Worm (Caenorhabditis elegans): ENCODE results near the gene bath-27.

The bath-27 gene

DNA sequence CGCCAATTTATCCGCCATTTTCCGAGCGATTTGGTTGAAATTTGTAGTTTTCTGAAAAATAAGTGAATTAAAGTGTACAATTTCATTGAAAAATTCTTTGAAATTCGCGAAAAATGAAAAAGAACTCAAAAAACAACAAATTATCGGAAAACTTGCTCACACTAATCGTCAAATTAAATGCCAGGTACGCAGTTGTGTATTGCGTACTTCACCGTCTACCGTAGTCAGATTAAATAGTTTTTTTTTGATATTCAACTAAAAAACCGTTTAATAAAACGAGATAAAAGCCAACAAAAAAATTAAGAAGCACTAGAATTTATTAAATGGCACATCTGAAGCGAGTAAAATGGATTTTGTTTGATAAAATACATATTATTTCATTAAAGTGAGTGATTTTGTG lies 14.0 kb upstream of the bath-27 start, which contains the start of gene bath-28:
Gene bath-28, minus strand, starts transcription at position 51 of the 400 bp plus-strand sequence.
- TF ChIP-seq xbp-1 (tag; optimal IDR thresholded peaks at IDR 0.05) (no peak), alr-1 (tag; optimal IDR thresholded peaks at IDR 0.05; ENCODE audit: borderline replicate concordance) (no peak), egl-13 (tag; optimal IDR thresholded peaks at IDR 0.05) (no peak), ceh-82 (tag; optimal IDR thresholded peaks at IDR 0.05) (no peak), ama-1 (optimal IDR thresholded peaks at IDR 0.05) (no peak), zip-4 (GFP tag; optimal IDR thresholded peaks at IDR 0.05) (no peak)

DNA sequence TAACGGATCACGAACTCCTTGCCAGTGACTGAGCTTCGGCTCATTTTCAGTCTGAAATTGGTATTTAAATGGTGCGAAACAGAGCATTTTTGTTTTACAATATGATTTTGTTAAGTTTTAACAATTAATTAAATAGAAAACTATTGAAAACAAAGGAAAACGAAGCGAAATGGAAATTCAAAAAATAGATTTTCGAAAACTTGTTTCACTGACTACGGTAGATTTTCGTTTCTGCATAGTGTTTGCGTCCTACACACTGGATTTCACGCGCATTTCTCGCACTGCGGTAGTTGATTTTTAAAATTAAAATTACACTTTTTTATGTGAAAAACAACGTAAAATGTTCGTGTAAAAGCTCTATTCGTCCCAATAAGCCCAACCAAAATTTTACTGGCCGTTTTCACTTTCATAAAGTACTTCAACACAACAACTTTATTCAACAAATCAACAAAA lies 12.6 kb upstream of the bath-27 start, which contains the start of gene bath-30:
Gene bath-30, minus strand, starts transcription at position 51 of the 453 bp plus-strand sequence.
- TF ChIP-seq aha-1 (tag; optimal IDR thresholded peaks at IDR 0.05) = no peak
- no peak for TF ChIP-seq egl-27 (tag; optimal IDR thresholded peaks at IDR 0.05)

DNA sequence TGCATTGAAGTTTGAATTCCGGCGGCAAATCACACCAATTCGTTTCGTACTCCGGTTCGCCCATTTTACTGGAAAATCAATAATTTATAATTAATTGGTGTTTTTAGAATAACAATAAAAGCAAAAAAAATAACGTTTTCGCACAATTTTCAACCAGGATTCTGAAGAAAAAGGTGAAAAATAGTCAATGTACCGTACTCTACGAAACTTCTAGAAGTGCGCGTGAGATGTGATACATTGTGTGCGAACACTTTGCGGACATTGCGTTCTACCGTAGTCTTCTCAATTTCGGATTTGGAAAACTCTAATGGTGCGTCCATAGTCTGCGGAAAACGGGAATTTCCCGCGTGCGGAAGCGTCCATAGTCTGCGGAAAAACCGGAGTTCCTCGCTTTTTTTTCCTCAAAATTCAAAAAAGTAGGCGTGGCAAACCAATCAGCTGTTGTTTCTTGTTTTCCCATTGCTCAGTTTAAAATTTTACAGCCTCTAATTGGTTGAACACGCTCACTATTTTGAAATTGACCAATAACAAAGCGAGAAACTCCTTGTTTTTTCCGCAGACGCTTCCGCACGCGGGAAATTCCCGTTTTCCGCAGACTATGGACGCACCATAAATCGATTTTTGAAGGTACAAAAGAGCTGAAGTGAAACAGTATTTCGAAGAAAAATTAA lies 10.9 kb upstream of the bath-27 start, which contains the start of the genes F14D2.14 and bath-29:
Gene F14D2.14, minus strand, starts transcription at position 51 of the 671 bp plus-strand sequence.
Gene bath-29, plus strand, starts transcription at position 621 of the 671 bp plus-strand sequence.
- TF ChIP-seq aha-1 (tag; optimal IDR thresholded peaks at IDR 0.05) (no peak), lin-39 (tag; optimal IDR thresholded peaks at IDR 0.05) (no peak), fkh-10 (GFP tag; optimal IDR thresholded peaks at IDR 0.05) (no peak), ceh-8 (GFP tag; optimal IDR thresholded peaks at IDR 0.05) (no peak), fos-1 (tag; optimal IDR thresholded peaks at IDR 0.05) (no peak), zip-4 (GFP tag; optimal IDR thresholded peaks at IDR 0.05) (no peak), snpc-4 (tag; optimal IDR thresholded peaks at IDR 0.05) (no peak), C04F5.9 (tag; optimal IDR thresholded peaks at IDR 0.05) (no peak), egl-27 (tag; optimal IDR thresholded peaks at IDR 0.05) (no peak), tlp-1 (tag; optimal IDR thresholded peaks at IDR 0.05) (no peak), mab-9 (GFP tag; IDR thresholded peaks at IDR 0.05) (no peak), vab-15 (tag; optimal IDR thresholded peaks at IDR 0.05) (no peak), mep-1 (tag; optimal IDR thresholded peaks at IDR 0.05) (no peak), lin-13 (GFP tag; optimal IDR thresholded peaks at IDR 0.05) (no peak), dsc-1 (tag; optimal IDR thresholded peaks at IDR 0.05) (no peak), lin-14 (GFP tag; optimal IDR thresholded peaks at IDR 0.05) (no peak), C34B4.2 (tag; optimal IDR thresholded peaks at IDR 0.05) (no peak), ama-1 (optimal IDR thresholded peaks at IDR 0.05) (no peak), ets-5 (GFP tag; IDR thresholded peaks at IDR 0.05) (no peak), dpl-1 (GFP tag; optimal IDR thresholded peaks at IDR 0.05) (no peak)

DNA sequence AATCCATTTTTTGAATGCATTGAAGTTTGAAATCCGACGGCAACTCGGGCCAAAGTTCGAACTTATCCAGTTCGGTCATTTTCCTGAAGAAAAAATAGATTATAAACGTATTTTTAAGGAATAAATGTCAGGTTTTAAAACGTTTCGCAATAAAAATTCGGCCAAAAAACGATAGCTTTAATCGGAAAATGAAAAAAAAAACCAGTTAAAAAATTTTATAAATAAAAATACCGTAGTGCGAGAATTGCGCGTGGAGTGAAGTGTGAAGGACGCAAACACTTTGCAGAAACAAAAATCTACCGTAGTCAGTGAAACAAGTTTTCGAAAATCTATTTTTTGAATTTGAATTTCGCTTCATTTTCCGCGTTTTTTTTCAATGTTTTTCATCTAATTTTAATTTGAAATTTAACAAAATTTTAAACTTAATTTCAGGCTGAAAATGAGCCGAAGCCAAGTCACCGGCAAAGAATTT lies 9.1 kb upstream of the bath-27 start, which contains the start of gene F14D2.8:
Gene F14D2.8, minus strand, starts transcription at position 51 of the 472 bp plus-strand sequence.
- TF ChIP-seq tlp-1 (tag; optimal IDR thresholded peaks at IDR 0.05) (no peak), unc-62 (GFP tag; optimal IDR thresholded peaks at IDR 0.05) (no peak), alr-1 (tag; optimal IDR thresholded peaks at IDR 0.05; ENCODE audit: borderline replicate concordance) (no peak), nhr-20 (tag; optimal IDR thresholded peaks at IDR 0.05) (no peak), vab-15 (tag; optimal IDR thresholded peaks at IDR 0.05) (no peak), nhr-28 (tag; optimal IDR thresholded peaks at IDR 0.05) (no peak), grh-1 (GFP tag; IDR thresholded peaks at IDR 0.05) (no peak), skn-1 (tag; optimal IDR thresholded peaks at IDR 0.05) (no peak), lsy-2 (tag; optimal IDR thresholded peaks at IDR 0.05) (no peak), egl-13 (tag; optimal IDR thresholded peaks at IDR 0.05) (no peak), ceh-90 (tag; optimal IDR thresholded peaks at IDR 0.05) (no peak), fkh-8 (tag; optimal IDR thresholded peaks at IDR 0.05) (no peak), C34B4.2 (tag; optimal IDR thresholded peaks at IDR 0.05) (no peak), tbx-2 (tag; optimal IDR thresholded peaks at IDR 0.05) (no peak), Y116A8C.19 (tag; optimal IDR thresholded peaks at IDR 0.05; ENCODE audit: borderline replicate concordance) (no peak), nhr-77 (tag; optimal IDR thresholded peaks at IDR 0.05) (no peak)

Data from whole organism, L1 larva.